Worm (Caenorhabditis elegans) whole organism, L4 larva: Measurements from ENCODE around the gene srb-11.

Experiments used
- D1046.2 ChIP-seq: fragments of 200-800 bp; sonication (Bioruptor generic); IDR thresholded peaks from 2 replicates; pipeline ENCODE4 v1.3.6; 2022; ENCODE audit warnings: missing genetic modification characterization, missing compliant biosample characterization
- F10B5.3 ChIP-seq: sonication (generic microtip); optimal IDR thresholded peaks from 2 replicates; lab custom pipeline; 2016; ENCODE audit warnings: mild to moderate bottlenecking, missing genetic modification characterization, missing compliant biosample characterization
- F26F4.8 ChIP-seq: fragments of 200-800 bp; sonication (Bioruptor generic); conservative IDR thresholded peaks from 2 replicates; pipeline ENCODE4 v1.3.6; 2022; ENCODE audit warnings: missing genetic modification characterization, missing compliant biosample characterization
- Y75B8A.6 ChIP-seq: fragments of 200-800 bp; sonication (Bioruptor generic); IDR thresholded peaks from 2 replicates; pipeline ENCODE4 v1.3.6; 2022; ENCODE audit warnings: missing genetic modification reagents, missing genetic modification characterization, missing compliant biosample characterization
- ZK546.5 ChIP-seq, 2 experiments: sonication (generic microtip); optimal IDR thresholded peaks; 2 replicates each; lab custom pipeline; 2017; ENCODE audit warnings: missing biosample characterization in 2 of 2, missing genetic modification characterization in 2 of 2
- aly-2 ChIP-seq: sonication (generic microtip); optimal IDR thresholded peaks from 2 replicates; lab custom pipeline; 2018; ENCODE audit warnings: missing biosample characterization, missing genetic modification characterization
- ceh-82 ChIP-seq: sonication (generic microtip); optimal IDR thresholded peaks from 2 replicates; lab custom pipeline; 2017; ENCODE audit warnings: missing biosample characterization, missing genetic modification characterization
- ctbp-1 ChIP-seq: fragments of 200-800 bp; sonication (Bioruptor generic); IDR thresholded peaks from 2 replicates; pipeline ENCODE4 v1.3.6; 2022; ENCODE audit warnings: missing genetic modification reagents, missing genetic modification characterization, missing compliant biosample characterization
- daf-19 ChIP-seq: fragments of 200-800 bp; sonication (Bioruptor generic); conservative IDR thresholded peaks from 2 replicates; pipeline ENCODE4 v1.3.6; 2022; ENCODE audit warnings: missing genetic modification characterization, missing compliant biosample characterization
- daf-8 ChIP-seq: fragments of 200-800 bp; sonication (Bioruptor generic); IDR thresholded peaks from 2 replicates; pipeline ENCODE4 v1.3.6; 2022; ENCODE audit warnings: missing genetic modification characterization, missing compliant biosample characterization
- dpl-1 ChIP-seq: fragments of 150-350 bp; optimal IDR thresholded peaks from 2 replicates; lab custom pipeline; 2014; ENCODE audit warnings: missing biosample characterization, missing genetic modification reagents, missing genetic modification characterization
- dve-1 ChIP-seq: sonication (generic microtip); optimal IDR thresholded peaks from 2 replicates; lab custom pipeline; 2017; ENCODE audit warnings: antibody characterized with exemption, mild to moderate bottlenecking, missing genetic modification characterization, missing compliant biosample characterization; ENCODE audit not compliant: insufficient read depth
- egl-27 ChIP-seq: sonication (generic microtip); optimal IDR thresholded peaks from 3 replicates; lab custom pipeline; 2017; ENCODE audit warnings: missing biosample characterization, missing genetic modification reagents, missing genetic modification characterization
- hif-1 ChIP-seq, 2 experiments: sonication (generic microtip); optimal IDR thresholded peaks; 2 replicates each; lab custom pipeline; 2016 to 2017; ENCODE audit warnings: missing compliant biosample characterization in 2 of 2, missing genetic modification characterization in 2 of 2, missing genetic modification reagents in 2 of 2, missing genotype in 2 of 2, mild to moderate bottlenecking in 1 of 2
- hlh-11 ChIP-seq: fragments of 200-800 bp; sonication (Bioruptor generic); optimal IDR thresholded peaks from 2 replicates; lab custom pipeline; 2018; ENCODE audit warnings: mild to moderate bottlenecking, missing genetic modification characterization, missing compliant biosample characterization
- hlh-30 ChIP-seq: sonication (generic microtip); optimal IDR thresholded peaks from 2 replicates; lab custom pipeline; 2017; ENCODE audit warnings: antibody characterized with exemption, mild to moderate bottlenecking, missing genetic modification characterization, missing compliant biosample characterization; ENCODE audit not compliant: insufficient read depth
- hmg-1.1 ChIP-seq: fragments of 200-800 bp; sonication (Bioruptor generic); IDR thresholded peaks from 2 replicates; pipeline ENCODE4 v1.3.6; 2022; ENCODE audit warnings: missing genetic modification reagents, missing genetic modification characterization, missing compliant biosample characterization
- lim-7 ChIP-seq: fragments of 200-800 bp; sonication (Bioruptor generic); IDR thresholded peaks from 2 replicates; pipeline ENCODE4 v1.3.6; 2022; ENCODE audit warnings: missing genetic modification characterization, missing compliant biosample characterization
- lin-15B ChIP-seq: fragments of 150-350 bp; sonication (generic microtip); optimal IDR thresholded peaks from 3 replicates; lab custom pipeline; 2014; ENCODE audit warnings: missing biosample characterization, missing genetic modification characterization
- lin-29 ChIP-seq: fragments of 200-800 bp; sonication (Bioruptor generic); IDR thresholded peaks from 2 replicates; pipeline ENCODE4 v1.3.6; 2022; ENCODE audit warnings: missing genetic modification reagents, missing genetic modification characterization, missing compliant biosample characterization
- lin-38 ChIP-seq: fragments of 200-800 bp; sonication (Bioruptor generic); IDR thresholded peaks from 2 replicates; pipeline ENCODE4 v1.3.6; 2022; ENCODE audit warnings: missing genetic modification reagents, missing genetic modification characterization, missing compliant biosample characterization
- lir-3 ChIP-seq: sonication (generic microtip); optimal IDR thresholded peaks from 2 replicates; lab custom pipeline; 2016; ENCODE audit warnings: mild to moderate bottlenecking, missing genetic modification characterization, missing compliant biosample characterization
- lsy-2 ChIP-seq, 2 experiments: fragments of 150-350 bp in 1 of 2; sonication (generic microtip) in 1 of 2; optimal IDR thresholded peaks; 2 replicates each; lab custom pipeline; 2014 to 2017; ENCODE audit warnings: missing biosample characterization in 2 of 2, missing genetic modification characterization in 2 of 2
- mdl-1 ChIP-seq, 2 experiments: fragments of 150-350 bp in 1 of 2; sonication (generic microtip) in 1 of 2; optimal IDR thresholded peaks; 2 replicates each; lab custom pipeline; 2014 to 2017; ENCODE audit warnings: missing biosample characterization in 2 of 2, missing genetic modification characterization in 2 of 2
- mep-1 ChIP-seq: fragments of 150-350 bp; sonication (generic microtip); optimal IDR thresholded peaks from 3 replicates; lab custom pipeline; 2014; ENCODE audit warnings: missing biosample characterization, missing genetic modification characterization
- mes-2 ChIP-seq: sonication (generic microtip); optimal IDR thresholded peaks from 2 replicates; lab custom pipeline; 2016; ENCODE audit warnings: missing genotype, mild to moderate bottlenecking, missing genetic modification characterization, missing compliant biosample characterization; ENCODE audit not compliant: poor library complexity, severe bottlenecking
- nhr-10 ChIP-seq: fragments of 150-350 bp; optimal IDR thresholded peaks from 2 replicates; lab custom pipeline; 2014; ENCODE audit warnings: missing biosample characterization, missing genetic modification characterization
- nhr-102 ChIP-seq: sonication (generic microtip); optimal IDR thresholded peaks from 2 replicates; lab custom pipeline; 2016; ENCODE audit warnings: mild to moderate bottlenecking, missing genetic modification characterization, moderate library complexity, missing compliant biosample characterization
- nhr-11 ChIP-seq: fragments of 150-350 bp; optimal IDR thresholded peaks from 2 replicates; lab custom pipeline; 2014; ENCODE audit warnings: missing biosample characterization, missing genetic modification characterization
- nhr-111 ChIP-seq: fragments of 200-800 bp; sonication (Bioruptor generic); optimal IDR thresholded peaks from 2 replicates; lab custom pipeline; 2018; ENCODE audit warnings: mild to moderate bottlenecking, missing genetic modification characterization, missing compliant biosample characterization
- nhr-25 ChIP-seq: sonication (generic microtip); optimal IDR thresholded peaks from 2 replicates; lab custom pipeline; 2017; ENCODE audit warnings: missing genetic modification characterization, mild to moderate bottlenecking, missing compliant biosample characterization, antibody characterized with exemption, moderate library complexity, borderline replicate concordance; ENCODE audit not compliant: insufficient read depth
- nhr-42 ChIP-seq: fragments of 200-800 bp; sonication (Bioruptor generic); IDR thresholded peaks from 2 replicates; pipeline ENCODE4 v1.3.6; 2022; ENCODE audit warnings: missing genetic modification characterization, missing compliant biosample characterization
- nhr-77 ChIP-seq: fragments of 150-350 bp; optimal IDR thresholded peaks from 2 replicates; lab custom pipeline; 2014; ENCODE audit warnings: missing biosample characterization, missing genetic modification characterization
- php-3 ChIP-seq: fragments of 200-800 bp; sonication (Bioruptor generic); IDR thresholded peaks from 2 replicates; pipeline ENCODE4 v1.3.6; 2022; ENCODE audit warnings: missing genetic modification reagents, missing genetic modification characterization, missing compliant biosample characterization
- pqm-1 ChIP-seq: sonication (generic microtip); optimal IDR thresholded peaks from 2 replicates; lab custom pipeline; 2017; ENCODE audit warnings: missing biosample characterization, missing genetic modification characterization
- sdz-12 ChIP-seq: fragments of 200-800 bp; sonication (Bioruptor generic); optimal IDR thresholded peaks from 2 replicates; lab custom pipeline; 2018; ENCODE audit warnings: mild to moderate bottlenecking, missing genetic modification characterization, missing compliant biosample characterization
- skn-1 ChIP-seq: fragments of 150-350 bp; optimal IDR thresholded peaks from 2 replicates; lab custom pipeline; 2014; ENCODE audit warnings: missing biosample characterization, missing genetic modification characterization
- snpc-1.2 ChIP-seq: fragments of 200-800 bp; sonication (Bioruptor generic); IDR thresholded peaks from 2 replicates; pipeline ENCODE4 v1.3.6; 2022; ENCODE audit warnings: missing genetic modification reagents, missing genetic modification characterization, missing compliant biosample characterization
- snpc-4 ChIP-seq: fragments of 150-350 bp; optimal IDR thresholded peaks from 2 replicates; lab custom pipeline; 2014; ENCODE audit warnings: missing biosample characterization, missing genetic modification characterization
- spr-3 ChIP-seq: fragments of 200-800 bp; sonication (Bioruptor generic); optimal IDR thresholded peaks from 2 replicates; lab custom pipeline; 2018; ENCODE audit warnings: mild to moderate bottlenecking, missing genetic modification characterization, missing compliant biosample characterization
- tag-97 ChIP-seq: fragments of 200-800 bp; sonication (Bioruptor generic); IDR thresholded peaks from 2 replicates; pipeline ENCODE4 v1.3.6; 2022; ENCODE audit warnings: missing genetic modification characterization, missing compliant biosample characterization
- unc-39 ChIP-seq: sonication (generic microtip); optimal IDR thresholded peaks from 2 replicates; lab custom pipeline; 2017; ENCODE audit warnings: missing biosample characterization, missing genetic modification characterization
- unc-62 ChIP-seq, 3 experiments: fragments of 150-350 bp in 1 of 3; sonication (generic microtip); optimal IDR thresholded peaks in 2 of 3; peaks in 1 of 3; 1 replicate in 1 of 3; 2 replicates in 2 of 3; lab custom pipeline; 2014 to 2017; ENCODE audit warnings: missing biosample characterization in 3 of 3, missing genetic modification characterization in 3 of 3, missing genetic modification reagents in 3 of 3, missing genotype in 1 of 3
- zfp-3 ChIP-seq: fragments of 200-800 bp; sonication (Bioruptor generic); conservative IDR thresholded peaks from 2 replicates; pipeline ENCODE4 v1.3.6; 2022; ENCODE audit warnings: missing genetic modification reagents, missing genetic modification characterization, missing compliant biosample characterization

Gene srb-11

DNA sequence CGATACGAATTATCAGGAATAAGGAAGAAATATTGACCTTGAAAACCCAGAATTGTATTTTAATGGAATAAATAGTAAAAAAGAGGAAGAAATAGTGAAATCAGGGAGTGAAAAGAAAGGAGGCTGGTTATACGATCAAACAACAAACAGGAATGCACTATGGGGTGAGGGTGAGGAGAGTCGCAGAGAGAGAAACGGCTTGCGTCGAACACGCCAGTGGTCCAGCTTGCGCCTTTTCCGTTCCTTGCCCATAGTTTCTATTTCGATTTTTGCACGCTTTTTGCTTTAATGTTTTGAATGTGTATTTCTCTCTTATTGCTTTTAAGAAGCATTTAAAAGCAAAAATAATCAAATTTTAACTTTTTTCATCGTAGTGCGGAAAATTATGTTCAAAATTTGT, 39.0 kb downstream of the srb-11 start (continued):
- TF ChIP-seq nhr-77 (tag; lab: Kevin White, UChicago) (peak; percentile 72), hif-1 (tag; optimal IDR thresholded peaks at IDR 0.05; lab: Kevin White, UChicago) (peak in 1 of 2 experiments; percentile 88), lir-3 (tag; lab: Kevin White, UChicago) (no peak), spr-3 (GFP tag; lab: Kevin White, UChicago) (no peak), nhr-25 (tag; lab: Kevin White, UChicago) (peak; percentile 60), dve-1 (tag; lab: Kevin White, UChicago) (peak; percentile 91), ctbp-1 (no peak), tag-97 (no peak), sdz-12 (GFP tag; lab: Kevin White, UChicago) (no peak), nhr-111 (GFP tag; lab: Kevin White, UChicago) (no peak), pqm-1 (tag; lab: Kevin White, UChicago) (peak; percentile 27), skn-1 (no peak), snpc-4 (tag; lab: Kevin White, UChicago) (no peak), daf-8 (GFP tag; lab: Robert Waterston, UW) (no peak), daf-19 (GFP tag; lab: Robert Waterston, UW) (no peak), nhr-11 (tag; lab: Kevin White, UChicago) (peak; percentile 82), zfp-3 (no peak), F10B5.3 (tag; lab: Kevin White, UChicago) (no peak), lin-29 (GFP tag; lab: Robert Waterston, UW) (no peak), php-3 (GFP tag; lab: Robert Waterston, UW) (no peak), aly-2 (no peak), nhr-42 (0 out of 2 replicates have a peak, but pooled peaks have one; percentile 11), egl-27 (tag; lab: Kevin White, UChicago) (no peak), F26F4.8 (GFP tag; lab: Robert Waterston, UW) (no peak), nhr-102 (tag; lab: Kevin White, UChicago) (peak; percentile 8), ceh-82 (tag; lab: Kevin White, UChicago) (no peak)
- TF ChIP-seq, all 104 proteins: peak for 43

ce11 chrIII:6452683-6453082, 40.0 kb downstream of the srb-11 start:
- TF ChIP-seq lim-7 (GFP tag; lab: Robert Waterston, UW): no peak
- peak in 1 of 2 experiments; percentile 96 for TF ChIP-seq unc-62 (GFP tag; optimal IDR thresholded peaks at IDR 0.05 in 1 of 2; lab: Kevin White, UChicago)
- TF ChIP-seq unc-62 (tag; optimal IDR thresholded peaks at IDR 0.05; lab: Kevin White, UChicago): no peak
- peak; percentile 39; the same call in 1 of the 2 replicates for TF ChIP-seq lin-38 (GFP tag; lab: Robert Waterston, UW)
- peak; percentile 5 for TF ChIP-seq dve-1 (tag; lab: Kevin White, UChicago)
- no peak for TF ChIP-seq lin-15B (tag; lab: Kevin White, UChicago)
- TF ChIP-seq daf-8 (GFP tag; lab: Robert Waterston, UW): no peak
- TF ChIP-seq Y75B8A.6 (GFP tag; lab: Robert Waterston, UW): no peak
- TF ChIP-seq unc-39 (tag; lab: Kevin White, UChicago): no peak
- TF ChIP-seq lsy-2 (tag; optimal IDR thresholded peaks at IDR 0.05; lab: Kevin White, UChicago): peak in 1 of 2 experiments; percentile 28
- no peak for TF ChIP-seq D1046.2
- no peak for TF ChIP-seq nhr-10 (tag; lab: Kevin White, UChicago)
- TF ChIP-seq hmg-1.1 (GFP tag; lab: Robert Waterston, UW): 0 out of 2 replicates have a peak, but pooled peaks have one; percentile 11
- TF ChIP-seq mdl-1 (tag; optimal IDR thresholded peaks at IDR 0.05; lab: Kevin White, UChicago): no peak
- no peak for TF ChIP-seq snpc-1.2 (GFP tag; lab: Robert Waterston, UW)
- no peak for TF ChIP-seq ZK546.5 (tag; optimal IDR thresholded peaks at IDR 0.05; lab: Kevin White, UChicago)
- peak; percentile 76 for TF ChIP-seq hlh-30
- peak; percentile 40 for TF ChIP-seq mep-1
- peak; percentile 10 for TF ChIP-seq hlh-11 (tag; lab: Kevin White, UChicago)
- TF ChIP-seq dpl-1: peak; percentile 58
- no peak for TF ChIP-seq F26F4.8 (GFP tag; lab: Robert Waterston, UW)
- peak; percentile 5 for TF ChIP-seq mes-2 (tag; lab: Kevin White, UChicago)
